Worm (Caenorhabditis elegans) whole organism, L3 larva: Measurements from ENCODE around the gene odr-8.

Source experiments
- R02D3.7 ChIP-seq: fragments of 150-350 bp; optimal IDR thresholded peaks from 2 replicates; lab custom pipeline; 2014; ENCODE audit warnings: missing biosample characterization, missing genetic modification characterization
- ZK546.5 ChIP-seq: sonication (generic microtip); optimal IDR thresholded peaks from 2 replicates; lab custom pipeline; 2017; ENCODE audit warnings: missing biosample characterization, missing genetic modification characterization
- aly-2 ChIP-seq: fragments of 150-350 bp; optimal IDR thresholded peaks from 2 replicates; lab custom pipeline; 2014; ENCODE audit warnings: missing biosample characterization, missing genetic modification characterization
- ama-1 ChIP-seq: fragments of 150-350 bp; optimal IDR thresholded peaks from 2 replicates; lab custom pipeline; 2018
- ceh-16 ChIP-seq: sonication (generic microtip); optimal IDR thresholded peaks from 2 replicates; lab custom pipeline; 2017; ENCODE audit warnings: missing biosample characterization, missing genetic modification characterization
- ceh-28 ChIP-seq: fragments of 150-350 bp; optimal IDR thresholded peaks from 2 replicates; lab custom pipeline; 2014; ENCODE audit warnings: missing biosample characterization, missing genetic modification reagents, missing genetic modification characterization
- ceh-82 ChIP-seq: fragments of 150-350 bp; optimal IDR thresholded peaks from 2 replicates; lab custom pipeline; 2014; ENCODE audit warnings: missing biosample characterization, missing genetic modification characterization
- daf-12 ChIP-seq: fragments of 150-350 bp; optimal IDR thresholded peaks from 2 replicates; lab custom pipeline; 2014; ENCODE audit warnings: missing biosample characterization, missing genetic modification reagents, missing genetic modification characterization
- egl-5 ChIP-seq: fragments of 150-350 bp; optimal IDR thresholded peaks from 2 replicates; lab custom pipeline; 2017; ENCODE audit warnings: missing biosample characterization, missing genetic modification reagents, missing genetic modification characterization, inconsistent platforms
- elt-1 ChIP-seq: fragments of 150-350 bp; optimal IDR thresholded peaks from 2 replicates; lab custom pipeline; 2014; ENCODE audit warnings: missing biosample characterization, missing genetic modification characterization
- elt-2 ChIP-seq: sonication (generic microtip); optimal IDR thresholded peaks from 2 replicates; lab custom pipeline; 2016; ENCODE audit warnings: missing genetic modification reagents, mild to moderate bottlenecking, missing genetic modification characterization, missing compliant biosample characterization
- elt-3 ChIP-seq, 3 experiments: fragments of 150-350 bp in 1 of 3; sonication (generic microtip) in 2 of 3; optimal IDR thresholded peaks; 2 replicates in 2 of 3; 4 replicates in 1 of 3; lab custom pipeline; 2014 to 2017; ENCODE audit warnings: missing biosample characterization in 3 of 3, missing genetic modification characterization in 3 of 3
- fkh-10 ChIP-seq: sonication (generic microtip); optimal IDR thresholded peaks from 2 replicates; lab custom pipeline; 2017; ENCODE audit warnings: missing biosample characterization, missing genetic modification reagents, missing genetic modification characterization
- fkh-2 ChIP-seq: fragments of 150-350 bp; optimal IDR thresholded peaks from 2 replicates; lab custom pipeline; 2014; ENCODE audit warnings: missing biosample characterization, missing genetic modification reagents, missing genetic modification characterization
- fos-1 ChIP-seq: fragments of 150-350 bp; optimal IDR thresholded peaks from 2 replicates; lab custom pipeline; 2014; ENCODE audit warnings: missing biosample characterization, missing genetic modification characterization
- hmg-11 ChIP-seq: sonication (generic microtip); optimal IDR thresholded peaks from 2 replicates; lab custom pipeline; 2016; ENCODE audit warnings: missing genetic modification characterization, missing compliant biosample characterization
- jun-1 ChIP-seq: fragments of 150-350 bp; optimal IDR thresholded peaks from 2 replicates; lab custom pipeline; 2014; ENCODE audit warnings: missing biosample characterization, missing genetic modification reagents, missing genetic modification characterization
- lin-15B ChIP-seq: fragments of 150-350 bp; optimal IDR thresholded peaks from 2 replicates; lab custom pipeline; 2014; ENCODE audit warnings: missing biosample characterization, missing genetic modification characterization
- lin-39 ChIP-seq: fragments of 150-350 bp; optimal IDR thresholded peaks from 2 replicates; lab custom pipeline; 2018; ENCODE audit warnings: missing biosample characterization, missing genetic modification reagents, missing genetic modification characterization
- lsy-12 ChIP-seq: sonication (generic microtip); optimal IDR thresholded peaks from 2 replicates; lab custom pipeline; 2016; ENCODE audit warnings: mild to moderate bottlenecking, missing genetic modification characterization, missing compliant biosample characterization
- mdl-1 ChIP-seq: fragments of 150-350 bp; optimal IDR thresholded peaks from 2 replicates; lab custom pipeline; 2014; ENCODE audit warnings: missing biosample characterization, missing genetic modification characterization
- mml-1 ChIP-seq: fragments of 150-350 bp; sonication (generic microtip); optimal IDR thresholded peaks from 3 replicates; lab custom pipeline; 2014; ENCODE audit warnings: missing biosample characterization, missing genetic modification characterization
- nfya-1 ChIP-seq: sonication (generic microtip); optimal IDR thresholded peaks from 2 replicates; lab custom pipeline; 2017; ENCODE audit warnings: missing genetic modification characterization, mild to moderate bottlenecking, missing compliant biosample characterization, antibody characterized with exemption, moderate library complexity; ENCODE audit not compliant: insufficient read depth
- nhr-11 ChIP-seq: fragments of 150-350 bp; optimal IDR thresholded peaks from 2 replicates; lab custom pipeline; 2014; ENCODE audit warnings: missing biosample characterization, missing genetic modification characterization
- nhr-12 ChIP-seq: fragments of 150-350 bp; optimal IDR thresholded peaks from 2 replicates; lab custom pipeline; 2014; ENCODE audit warnings: missing biosample characterization, missing genetic modification characterization
- nhr-23 ChIP-seq: fragments of 150-350 bp; optimal IDR thresholded peaks from 2 replicates; lab custom pipeline; 2014; ENCODE audit warnings: missing biosample characterization, missing genetic modification reagents, missing genetic modification characterization
- nhr-237 ChIP-seq: fragments of 150-350 bp; optimal IDR thresholded peaks from 2 replicates; lab custom pipeline; 2014; ENCODE audit warnings: missing biosample characterization, missing genetic modification characterization
- nhr-25 ChIP-seq: sonication (generic microtip); optimal IDR thresholded peaks from 2 replicates; lab custom pipeline; 2017; ENCODE audit warnings: missing biosample characterization, missing genetic modification characterization
- nhr-28 ChIP-seq: fragments of 150-350 bp; optimal IDR thresholded peaks from 2 replicates; lab custom pipeline; 2014; ENCODE audit warnings: missing biosample characterization, missing genetic modification characterization
- nhr-43 ChIP-seq: sonication (generic microtip); optimal IDR thresholded peaks from 2 replicates; lab custom pipeline; 2016; ENCODE audit warnings: mild to moderate bottlenecking, missing genetic modification characterization, missing compliant biosample characterization; ENCODE audit not compliant: poor library complexity, severe bottlenecking
- nhr-67 ChIP-seq: fragments of 150-350 bp; optimal IDR thresholded peaks from 2 replicates; lab custom pipeline; 2014; ENCODE audit warnings: missing biosample characterization, missing genetic modification characterization
- nhr-76 ChIP-seq: fragments of 150-350 bp; sonication (generic microtip); optimal IDR thresholded peaks from 5 replicates; lab custom pipeline; 2014; ENCODE audit warnings: missing biosample characterization, missing genetic modification characterization
- nhr-77 ChIP-seq: fragments of 150-350 bp; optimal IDR thresholded peaks from 2 replicates; lab custom pipeline; 2014; ENCODE audit warnings: missing biosample characterization, missing genetic modification characterization
- pha-4 ChIP-seq: fragments of 150-350 bp; optimal IDR thresholded peaks from 2 replicates; lab custom pipeline; 2014; ENCODE audit warnings: missing biosample characterization, missing genetic modification reagents, missing genetic modification characterization
- pqm-1 ChIP-seq: fragments of 150-350 bp; optimal IDR thresholded peaks from 2 replicates; lab custom pipeline; 2017; ENCODE audit warnings: missing biosample characterization, missing genetic modification characterization, inconsistent platforms
- sea-2 ChIP-seq: fragments of 150-350 bp; sonication (generic microtip); optimal IDR thresholded peaks from 4 replicates; lab custom pipeline; 2014; ENCODE audit warnings: missing biosample characterization, missing genetic modification reagents, missing genetic modification characterization
- skn-1 ChIP-seq: fragments of 150-350 bp; optimal IDR thresholded peaks from 2 replicates; lab custom pipeline; 2014; ENCODE audit warnings: missing biosample characterization, missing genetic modification characterization
- snpc-4 ChIP-seq: fragments of 150-350 bp; optimal IDR thresholded peaks from 2 replicates; lab custom pipeline; 2014; ENCODE audit warnings: missing biosample characterization, missing genetic modification characterization
- tbx-2 ChIP-seq: sonication (generic microtip); optimal IDR thresholded peaks from 2 replicates; lab custom pipeline; 2016; ENCODE audit warnings: mild to moderate bottlenecking, missing genetic modification characterization, missing compliant biosample characterization
- unc-39 ChIP-seq: sonication (generic microtip); optimal IDR thresholded peaks from 4 replicates; lab custom pipeline; 2017; ENCODE audit warnings: missing biosample characterization, missing genetic modification characterization
- unc-62 ChIP-seq: fragments of 150-350 bp; sonication (generic microtip); optimal IDR thresholded peaks from 4 replicates; lab custom pipeline; 2014; ENCODE audit warnings: missing biosample characterization, missing genetic modification reagents, missing genetic modification characterization
- zag-1 ChIP-seq: fragments of 150-350 bp; optimal IDR thresholded peaks from 2 replicates; lab custom pipeline; 2014; ENCODE audit warnings: missing biosample characterization, missing genetic modification characterization
- ztf-11 ChIP-seq: fragments of 150-350 bp; optimal IDR thresholded peaks from 2 replicates; lab custom pipeline; 2014; ENCODE audit warnings: missing biosample characterization, missing genetic modification characterization
- ztf-4 ChIP-seq: fragments of 150-350 bp; optimal IDR thresholded peaks from 2 replicates; lab custom pipeline; 2014; ENCODE audit warnings: missing biosample characterization, missing genetic modification characterization

The odr-8 gene

DNA sequence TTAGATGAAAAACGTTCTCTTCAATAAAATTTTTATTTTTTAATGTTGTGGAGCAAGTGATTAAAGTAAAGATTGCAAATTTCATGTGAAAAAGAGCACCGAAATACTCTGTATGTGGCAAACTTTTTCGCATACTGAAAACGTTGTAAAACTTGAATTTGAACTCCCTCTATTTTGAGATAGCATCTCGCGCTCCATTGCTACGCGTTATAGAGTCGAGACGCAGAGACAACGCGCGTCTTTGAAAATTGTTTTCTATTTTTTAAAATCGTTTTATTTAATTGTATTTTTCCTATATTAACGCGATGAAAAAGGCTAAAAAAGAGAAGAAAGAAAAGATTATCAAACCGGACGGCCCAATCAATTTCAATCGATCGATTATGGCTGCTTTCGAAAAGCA is 33.9 kb downstream of the odr-8 start, which contains the start of gene fan-1:
Gene fan-1, plus strand, starts transcription at position 78 of the 400 bp plus-strand sequence.
- no peak for TF ChIP-seq ama-1 (lab: Kevin White, UChicago)
- no peak for TF ChIP-seq ztf-4 (tag; lab: Kevin White, UChicago)
- TF ChIP-seq lsy-12: no peak
- no peak for TF ChIP-seq jun-1 (tag; lab: Kevin White, UChicago)
- TF ChIP-seq nhr-28: no peak
- no peak for TF ChIP-seq nhr-12 (tag; lab: Kevin White, UChicago)
- no peak for TF ChIP-seq egl-5
- TF ChIP-seq nhr-25 (tag; lab: Kevin White, UChicago): peak; percentile 12
- peak; percentile 17 for TF ChIP-seq nhr-43
- peak; percentile 85 for TF ChIP-seq pha-4
- no peak for TF ChIP-seq fkh-2 (tag; lab: Kevin White, UChicago)
- no peak for TF ChIP-seq ZK546.5 (tag; lab: Kevin White, UChicago)
- peak; percentile 58 for TF ChIP-seq skn-1
- TF ChIP-seq fkh-10 (GFP tag; lab: Kevin White, UChicago): no peak
- peak; percentile 18 for TF ChIP-seq ceh-28 (tag; lab: Kevin White, UChicago)
- peak; percentile 32 for TF ChIP-seq lin-39 (tag; lab: Kevin White, UChicago)
- no peak for TF ChIP-seq fos-1
- no peak for TF ChIP-seq elt-2 (tag; lab: Kevin White, UChicago)
- peak; percentile 15 for TF ChIP-seq hmg-11
- no peak for TF ChIP-seq nhr-237
- TF ChIP-seq ztf-11 (tag; lab: Kevin White, UChicago): no peak
- no peak for TF ChIP-seq ceh-82 (tag; lab: Kevin White, UChicago)
- TF ChIP-seq nhr-67 (tag; lab: Kevin White, UChicago): no peak
- peak; percentile 55 for TF ChIP-seq snpc-4
- TF ChIP-seq elt-1 (tag; lab: Kevin White, UChicago): no peak
- no peak for TF ChIP-seq mdl-1 (tag; lab: Kevin White, UChicago)
- TF ChIP-seq nhr-23 (tag; lab: Kevin White, UChicago): peak; percentile 71
- TF ChIP-seq zag-1 (tag; lab: Kevin White, UChicago): no peak
- TF ChIP-seq nfya-1: peak; percentile 84
- no peak for TF ChIP-seq elt-3 (tag; optimal IDR thresholded peaks at IDR 0.05; lab: Kevin White, UChicago)
- TF ChIP-seq R02D3.7 (tag; lab: Kevin White, UChicago): peak; percentile 49
- no peak for TF ChIP-seq unc-39
- no peak for TF ChIP-seq nhr-76 (tag; lab: Kevin White, UChicago)
- no peak for TF ChIP-seq unc-62 (GFP tag; lab: Kevin White, UChicago)
- TF ChIP-seq mml-1: no peak
- TF ChIP-seq sea-2 (GFP tag; lab: Kevin White, UChicago): no peak
- peak; percentile 63 for TF ChIP-seq lin-15B (tag; lab: Kevin White, UChicago)

DNA sequence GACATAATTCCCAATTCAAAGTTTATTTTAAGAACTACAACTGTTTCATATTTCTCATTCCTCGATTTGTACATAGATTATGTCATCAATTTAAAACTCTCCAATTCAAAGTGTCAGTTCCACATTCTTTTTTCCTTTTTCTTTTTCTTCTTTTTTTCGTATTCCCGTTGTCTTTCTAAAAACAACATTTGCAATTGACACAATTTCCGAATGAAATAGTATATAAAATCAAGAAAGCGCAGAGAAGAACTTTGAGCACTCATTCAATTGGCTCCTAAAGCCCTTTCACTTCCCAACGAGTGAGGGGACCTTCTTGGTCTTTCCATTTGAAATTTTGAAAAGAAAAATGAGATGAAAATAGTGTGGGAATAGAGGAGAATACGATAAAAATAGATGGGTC is 35.1 kb downstream of the odr-8 start:
- TF ChIP-seq nhr-77 (tag; lab: Kevin White, UChicago): no peak
- TF ChIP-seq nhr-237: no peak
- no peak for TF ChIP-seq R02D3.7 (tag; lab: Kevin White, UChicago)
- TF ChIP-seq elt-3 (tag; optimal IDR thresholded peaks at IDR 0.05; lab: Kevin White, UChicago): no peak
- TF ChIP-seq sea-2 (GFP tag; lab: Kevin White, UChicago): no peak
- TF ChIP-seq nhr-67 (tag; lab: Kevin White, UChicago): no peak
- no peak for TF ChIP-seq egl-5
- TF ChIP-seq lsy-12: no peak
- TF ChIP-seq ztf-4 (tag; lab: Kevin White, UChicago): no peak
- TF ChIP-seq pha-4: no peak
- no peak for TF ChIP-seq ceh-28 (tag; lab: Kevin White, UChicago)
- no peak for TF ChIP-seq nhr-43
- no peak for TF ChIP-seq ceh-16 (tag; lab: Kevin White, UChicago)
- no peak for TF ChIP-seq tbx-2 (tag; lab: Kevin White, UChicago)
- TF ChIP-seq aly-2: no peak
- no peak for TF ChIP-seq fkh-2 (tag; lab: Kevin White, UChicago)
- no peak for TF ChIP-seq daf-12 (tag; lab: Kevin White, UChicago)
- TF ChIP-seq ama-1 (lab: Kevin White, UChicago): no peak
- no peak for TF ChIP-seq mml-1

DNA sequence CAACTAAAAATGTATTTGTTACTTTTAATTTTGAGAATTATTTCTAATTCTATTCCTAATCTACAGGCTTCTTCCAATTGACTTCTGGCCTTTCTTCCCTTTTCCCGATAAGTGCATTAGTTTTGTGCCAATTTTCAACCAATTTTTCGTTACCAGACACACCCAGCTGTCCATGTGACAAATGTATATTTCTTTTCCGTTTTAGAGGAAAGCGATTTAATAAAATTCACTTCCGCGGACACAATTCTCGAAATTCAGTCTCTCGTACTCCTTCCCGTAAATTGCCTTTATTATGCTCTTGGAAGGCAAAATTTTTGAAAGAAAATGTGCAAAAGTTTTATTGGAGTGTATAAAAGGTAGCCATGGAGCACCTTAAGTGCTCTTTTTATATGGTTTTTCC is 39.5 kb downstream of the odr-8 start:
- TF ChIP-seq mdl-1 (tag; lab: Kevin White, UChicago) (no peak), nhr-11 (tag; lab: Kevin White, UChicago) (no peak), snpc-4 (no peak), fos-1 (no peak), mml-1 (no peak), elt-3 (tag; optimal IDR thresholded peaks at IDR 0.05; lab: Kevin White, UChicago) (no peak), unc-62 (GFP tag; lab: Kevin White, UChicago) (no peak), nhr-77 (tag; lab: Kevin White, UChicago) (no peak), nhr-76 (tag; lab: Kevin White, UChicago) (no peak), zag-1 (tag; lab: Kevin White, UChicago) (no peak), elt-1 (tag; lab: Kevin White, UChicago) (no peak), pqm-1 (tag; lab: Kevin White, UChicago) (no peak), fkh-2 (tag; lab: Kevin White, UChicago) (no peak), unc-39 (no peak), nhr-237 (no peak), nhr-25 (tag; lab: Kevin White, UChicago) (no peak), ZK546.5 (tag; lab: Kevin White, UChicago) (no peak), nhr-43 (no peak)
